Worm (Caenorhabditis elegans): ENCODE measurements around the gene sup-35.
A peak's percentile ranks its signal among the peaks of the same experiment; 100 is the strongest.

sup-35 gene

DNA sequence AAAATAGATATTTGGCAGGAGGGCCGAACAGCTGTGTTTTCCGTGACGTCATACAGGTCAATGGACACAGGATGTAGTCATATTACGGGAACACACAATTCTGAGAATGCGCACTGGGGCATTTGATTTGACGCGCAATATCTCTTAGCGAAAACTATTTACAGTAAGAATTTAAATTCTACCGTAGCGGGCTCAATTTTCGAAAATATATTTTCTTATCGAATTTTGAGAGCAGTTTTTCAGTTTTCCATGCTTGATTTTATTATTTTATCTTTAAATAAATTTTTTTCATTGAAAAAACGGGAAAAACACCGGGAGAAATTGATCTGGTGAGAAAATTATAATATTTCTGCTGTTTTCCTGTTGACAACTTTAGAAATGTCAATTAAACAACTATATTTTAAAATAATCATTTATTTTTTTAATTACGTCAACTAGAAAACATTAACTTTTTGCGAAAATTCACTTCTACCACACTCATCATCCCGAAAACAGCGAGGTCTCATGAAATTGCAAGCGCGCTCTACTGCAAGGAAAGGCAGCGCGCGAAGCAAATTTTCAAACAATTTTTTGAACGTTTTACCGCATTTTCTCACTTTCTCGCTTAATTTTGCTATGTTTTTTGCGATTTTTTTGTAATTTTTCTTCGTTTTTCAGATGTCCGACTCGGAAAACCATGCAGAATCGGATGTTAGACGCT is 22.9 kb upstream of the sup-35 start, which contains the start of the genes Y47D3A.1 and pola-1 (continued):
- TF ChIP-seq mdl-1 (tag; optimal IDR thresholded peaks at IDR 0.05) (no peak), zag-1 (tag; optimal IDR thresholded peaks at IDR 0.05) (no peak), elt-1 (tag; optimal IDR thresholded peaks at IDR 0.05) (no peak), eor-1 (tag; optimal IDR thresholded peaks at IDR 0.05) (no peak), R02D3.7 (tag; optimal IDR thresholded peaks at IDR 0.05) (peak; percentile 39), ZK546.5 (tag; optimal IDR thresholded peaks at IDR 0.05) (no peak), ceh-9 (tag; optimal IDR thresholded peaks at IDR 0.05) (no peak), elt-3 (tag; optimal IDR thresholded peaks at IDR 0.05) (no peak), lin-15B (tag; optimal IDR thresholded peaks at IDR 0.05) (peak; percentile 93), nhr-77 (tag; optimal IDR thresholded peaks at IDR 0.05) (no peak), jun-1 (tag; optimal IDR thresholded peaks at IDR 0.05) (peak; percentile 43), aly-2 (tag; optimal IDR thresholded peaks at IDR 0.05) (no peak), egl-5 (tag; optimal IDR thresholded peaks at IDR 0.05) (peak; percentile 51), nhr-237 (tag; optimal IDR thresholded peaks at IDR 0.05) (no peak), elt-2 (tag; optimal IDR thresholded peaks at IDR 0.05) (peak; percentile 52), nfya-1 (tag; optimal IDR thresholded peaks at IDR 0.05; ENCODE audit: insufficient read depth) (peak; percentile 82), ceh-28 (tag; optimal IDR thresholded peaks at IDR 0.05) (peak; percentile 20), ceh-82 (tag; optimal IDR thresholded peaks at IDR 0.05) (no peak), ceh-16 (tag; optimal IDR thresholded peaks at IDR 0.05) (no peak)

DNA sequence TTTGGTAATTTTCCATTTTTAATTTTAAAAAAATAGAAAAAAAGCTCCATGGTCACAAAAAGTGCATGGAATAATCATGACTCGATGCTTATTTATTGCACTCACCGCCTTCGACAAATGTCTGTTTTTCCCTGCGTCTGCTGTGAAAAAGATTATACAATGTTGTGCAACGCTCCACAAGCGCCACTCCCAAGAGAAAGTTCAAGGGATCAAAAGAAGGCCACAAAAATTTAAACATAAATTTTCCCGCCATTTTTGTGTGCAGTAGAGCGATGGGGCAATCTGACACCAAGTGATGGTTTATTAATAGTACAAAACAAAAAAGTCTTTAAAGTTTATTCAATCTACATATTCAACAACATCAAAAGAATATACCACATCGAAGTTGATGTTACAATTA is 19.9 kb upstream of the sup-35 start, which contains the start of gene fbxa-128:
fbxa-128 (minus strand) TSS at position 192 of the 400 bp plus-strand sequence.
- peak; percentile 60 for TF ChIP-seq lin-15B (tag; optimal IDR thresholded peaks at IDR 0.05)
- no peak for TF ChIP-seq unc-39 (tag; optimal IDR thresholded peaks at IDR 0.05)
- no peak for TF ChIP-seq nhr-77 (tag; optimal IDR thresholded peaks at IDR 0.05)
- TF ChIP-seq snpc-4 (tag; optimal IDR thresholded peaks at IDR 0.05), result no peak
- no peak for TF ChIP-seq ztf-4 (tag; optimal IDR thresholded peaks at IDR 0.05)
- TF ChIP-seq eor-1 (tag; optimal IDR thresholded peaks at IDR 0.05), result no peak
- TF ChIP-seq nhr-11 (tag; optimal IDR thresholded peaks at IDR 0.05), result no peak
- no peak for TF ChIP-seq nhr-67 (tag; optimal IDR thresholded peaks at IDR 0.05)
- TF ChIP-seq nhr-28 (tag; optimal IDR thresholded peaks at IDR 0.05), result no peak
- TF ChIP-seq R02D3.7 (tag; optimal IDR thresholded peaks at IDR 0.05), result no peak
- TF ChIP-seq ama-1 (optimal IDR thresholded peaks at IDR 0.05), result no peak
- no peak for TF ChIP-seq nhr-76 (tag; optimal IDR thresholded peaks at IDR 0.05)
- TF ChIP-seq nhr-25 (tag; optimal IDR thresholded peaks at IDR 0.05), result no peak
- TF ChIP-seq mml-1 (tag; optimal IDR thresholded peaks at IDR 0.05), result no peak
- no peak for TF ChIP-seq ceh-9 (tag; optimal IDR thresholded peaks at IDR 0.05)
- TF ChIP-seq pha-4 (tag; optimal IDR thresholded peaks at IDR 0.05), result peak; percentile 41
- TF ChIP-seq elt-2 (tag; optimal IDR thresholded peaks at IDR 0.05), result peak; percentile 47
- no peak for TF ChIP-seq zag-1 (tag; optimal IDR thresholded peaks at IDR 0.05)
- TF ChIP-seq pqm-1 (tag; optimal IDR thresholded peaks at IDR 0.05), result peak; percentile 46
- no peak for TF ChIP-seq ceh-82 (tag; optimal IDR thresholded peaks at IDR 0.05)
- no peak for TF ChIP-seq fkh-10 (GFP tag; optimal IDR thresholded peaks at IDR 0.05)
- TF ChIP-seq ceh-16 (tag; optimal IDR thresholded peaks at IDR 0.05), result no peak
- TF ChIP-seq lin-39 (tag; optimal IDR thresholded peaks at IDR 0.05), result peak; percentile 55
- TF ChIP-seq nhr-43 (tag; optimal IDR thresholded peaks at IDR 0.05; ENCODE audit: poor library complexity, severe bottlenecking), result no peak
- no peak for TF ChIP-seq daf-12 (tag; optimal IDR thresholded peaks at IDR 0.05)
- TF ChIP-seq nhr-237 (tag; optimal IDR thresholded peaks at IDR 0.05), result no peak
- TF ChIP-seq nfya-1 (tag; optimal IDR thresholded peaks at IDR 0.05; ENCODE audit: insufficient read depth), result peak; percentile 59
- no peak for TF ChIP-seq egl-27 (tag; optimal IDR thresholded peaks at IDR 0.05)
- no peak for TF ChIP-seq fkh-2 (tag; optimal IDR thresholded peaks at IDR 0.05)
- no peak for TF ChIP-seq nhr-23 (tag; optimal IDR thresholded peaks at IDR 0.05)
- TF ChIP-seq nhr-12 (tag; optimal IDR thresholded peaks at IDR 0.05), result no peak
- no peak for TF ChIP-seq ZK546.5 (tag; optimal IDR thresholded peaks at IDR 0.05)
- no peak for TF ChIP-seq sea-2 (GFP tag; optimal IDR thresholded peaks at IDR 0.05)
- peak; percentile 4 for TF ChIP-seq hmg-11 (tag; optimal IDR thresholded peaks at IDR 0.05)
- no peak for TF ChIP-seq ztf-11 (tag; optimal IDR thresholded peaks at IDR 0.05)
- TF ChIP-seq fos-1 (tag; optimal IDR thresholded peaks at IDR 0.05), result no peak
- TF ChIP-seq elt-3 (tag; optimal IDR thresholded peaks at IDR 0.05), result no peak
- TF ChIP-seq unc-62 (GFP tag; optimal IDR thresholded peaks at IDR 0.05), result no peak
- no peak for TF ChIP-seq lsy-12 (tag; optimal IDR thresholded peaks at IDR 0.05)
- TF ChIP-seq skn-1 (tag; optimal IDR thresholded peaks at IDR 0.05), result no peak
- TF ChIP-seq aly-2 (tag; optimal IDR thresholded peaks at IDR 0.05), result no peak
- TF ChIP-seq tbx-2 (tag; optimal IDR thresholded peaks at IDR 0.05), result no peak
- TF ChIP-seq elt-1 (tag; optimal IDR thresholded peaks at IDR 0.05), result no peak
- no peak for TF ChIP-seq jun-1 (tag; optimal IDR thresholded peaks at IDR 0.05)
